Worm (Caenorhabditis elegans): ENCODE results near the gene B0294.1.

Gene B0294.1

DNA sequence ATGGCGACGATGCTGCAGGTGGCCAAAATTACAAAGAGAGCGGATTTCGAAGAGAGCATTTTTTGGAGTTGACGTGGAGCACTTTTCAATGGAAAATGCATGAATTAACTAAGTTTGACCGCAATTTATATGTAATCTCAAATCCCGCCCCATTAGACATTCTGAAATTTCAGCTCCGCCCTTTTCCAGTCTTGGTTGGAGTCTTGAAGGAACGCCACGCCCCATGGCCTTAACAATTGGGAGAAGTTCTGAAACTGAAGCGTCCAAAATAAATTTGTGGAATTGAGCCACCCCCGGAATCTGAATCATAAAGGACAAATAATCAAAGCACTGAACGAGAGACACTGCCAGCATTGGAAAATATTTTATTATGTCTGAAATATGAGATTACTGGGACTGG, at the start of gene B0294.1:
Gene B0294.1 (minus strand): TSS at position 101 of the 400 bp plus-strand sequence.
- TF ChIP-seq gmeb-1 (tag; optimal IDR thresholded peaks at IDR 0.05) = no peak
- TF ChIP-seq dmd-4 (tag; optimal IDR thresholded peaks at IDR 0.05) = no peak
- no peak for TF ChIP-seq ceh-16 (tag; optimal IDR thresholded peaks at IDR 0.05)
- TF ChIP-seq lsy-2 (tag; optimal IDR thresholded peaks at IDR 0.05) = no peak
- no peak for TF ChIP-seq nhr-6 (tag; optimal IDR thresholded peaks at IDR 0.05)
- no peak for TF ChIP-seq egl-27 (tag; optimal IDR thresholded peaks at IDR 0.05)
- no peak for TF ChIP-seq nhr-77 (tag; optimal IDR thresholded peaks at IDR 0.05)
- TF ChIP-seq peb-1 (tag; optimal IDR thresholded peaks at IDR 0.05) = no peak

DNA sequence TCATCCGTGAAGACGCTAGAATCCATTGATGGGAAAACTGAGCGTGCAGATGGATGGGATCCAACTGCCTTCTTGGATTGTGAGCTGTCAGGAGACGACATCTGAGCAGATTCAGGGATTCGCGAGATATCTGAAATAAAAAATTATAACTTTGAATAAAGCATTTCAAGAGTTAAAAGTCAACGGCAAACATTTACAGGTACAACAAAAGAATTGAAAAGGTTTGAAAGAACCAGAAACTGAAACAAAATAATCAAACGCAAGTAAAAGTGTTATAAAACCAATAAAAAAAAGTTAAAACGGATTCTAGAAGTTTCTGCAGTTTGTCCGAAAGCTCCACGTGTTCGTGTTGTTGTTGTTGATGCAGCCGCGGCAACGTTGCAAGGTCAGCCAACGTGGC, 42.7 kb upstream of the B0294.1 start, which contains the start of gene Y59E1A.4:
Gene Y59E1A.4 (minus strand): TSS at position 101 of the 400 bp plus-strand sequence.
- no peak for TF ChIP-seq sem-4 (tag; optimal IDR thresholded peaks at IDR 0.05)
- TF ChIP-seq nhr-21 (tag; optimal IDR thresholded peaks at IDR 0.05) = no peak
- no peak for TF ChIP-seq sma-9 (GFP tag; optimal IDR thresholded peaks at IDR 0.05)
- TF ChIP-seq sma-9 (tag; optimal IDR thresholded peaks at IDR 0.05) = no peak
- TF ChIP-seq ztf-11 (tag; optimal IDR thresholded peaks at IDR 0.05) = no peak
- TF ChIP-seq F13H6.1 (tag; optimal IDR thresholded peaks at IDR 0.05) = no peak
- TF ChIP-seq nhr-6 (tag; optimal IDR thresholded peaks at IDR 0.05) = no peak
- no peak for TF ChIP-seq sma-3 (GFP tag; optimal IDR thresholded peaks at IDR 0.05)
- TF ChIP-seq nhr-77 (tag; optimal IDR thresholded peaks at IDR 0.05) = no peak
- no peak for TF ChIP-seq blmp-1 (tag; optimal IDR thresholded peaks at IDR 0.05; ENCODE audit: insufficient read depth)
- TF ChIP-seq gmeb-1 (tag; optimal IDR thresholded peaks at IDR 0.05) = no peak
- TF ChIP-seq Y55F3AM.14 (GFP tag; optimal IDR thresholded peaks at IDR 0.05) = no peak
- no peak for TF ChIP-seq nhr-23 (tag; optimal IDR thresholded peaks at IDR 0.05)
- no peak for TF ChIP-seq unc-55 (GFP tag; optimal IDR thresholded peaks at IDR 0.05)
- TF ChIP-seq ceh-82 (tag; optimal IDR thresholded peaks at IDR 0.05) = no peak
- TF ChIP-seq skn-1 (tag; optimal IDR thresholded peaks at IDR 0.05) = no peak
- no peak for TF ChIP-seq nhr-12 (tag; optimal IDR thresholded peaks at IDR 0.05)

ce11 chrX:1939248-1939647, 42.1 kb upstream of the B0294.1 start:
- TF ChIP-seq nhr-129 (tag; optimal IDR thresholded peaks at IDR 0.05) (peak; percentile 5), alr-1 (tag; optimal IDR thresholded peaks at IDR 0.05) (no peak), lin-13 (GFP tag; optimal IDR thresholded peaks at IDR 0.05) (no peak), dmd-4 (tag; optimal IDR thresholded peaks at IDR 0.05) (no peak), elt-1 (tag; optimal IDR thresholded peaks at IDR 0.05) (no peak)

- TF ChIP-seq fos-1 (tag; optimal IDR thresholded peaks at IDR 0.05) (no peak), nhr-77 (tag; optimal IDR thresholded peaks at IDR 0.05) (no peak), ceh-16 (tag; optimal IDR thresholded peaks at IDR 0.05) (no peak), nhr-11 (tag; optimal IDR thresholded peaks at IDR 0.05) (no peak), lin-39 (tag; optimal IDR thresholded peaks at IDR 0.05) (no peak), mbf-1 (tag; optimal IDR thresholded peaks at IDR 0.05) (no peak), snpc-4 (tag; optimal IDR thresholded peaks at IDR 0.05) (no peak), lin-13 (GFP tag; optimal IDR thresholded peaks at IDR 0.05) (no peak), Y55F3AM.14 (GFP tag; optimal IDR thresholded peaks at IDR 0.05) (no peak), ceh-82 (tag; optimal IDR thresholded peaks at IDR 0.05) (no peak), sma-3 (GFP tag; optimal IDR thresholded peaks at IDR 0.05) (no peak), nhr-12 (tag; optimal IDR thresholded peaks at IDR 0.05) (no peak)
Observed at ce11 chrX:1935438-1935837, 38.3 kb upstream of the B0294.1 start.

- TF ChIP-seq ztf-4 (tag; optimal IDR thresholded peaks at IDR 0.05) (no peak), ZK546.5 (tag; optimal IDR thresholded peaks at IDR 0.05) (no peak), ztf-1 (GFP tag; conservative IDR thresholded peaks at IDR 0.05) (no peak), ceh-16 (tag; optimal IDR thresholded peaks at IDR 0.05) (no peak), nhr-23 (tag; optimal IDR thresholded peaks at IDR 0.05) (no peak), blmp-1 (tag; optimal IDR thresholded peaks at IDR 0.05; ENCODE audit: insufficient read depth) (no peak), sma-9 (GFP tag; optimal IDR thresholded peaks at IDR 0.05) (no peak), sma-9 (tag; optimal IDR thresholded peaks at IDR 0.05) (no peak), ceh-82 (tag; optimal IDR thresholded peaks at IDR 0.05) (no peak), peb-1 (tag; optimal IDR thresholded peaks at IDR 0.05) (no peak), unc-39 (tag; optimal IDR thresholded peaks at IDR 0.05) (no peak), snpc-4 (tag; optimal IDR thresholded peaks at IDR 0.05) (no peak), lsy-2 (tag; optimal IDR thresholded peaks at IDR 0.05) (no peak), unc-55 (GFP tag; optimal IDR thresholded peaks at IDR 0.05) (no peak), lin-11 (tag; optimal IDR thresholded peaks at IDR 0.05) (no peak), mab-5 (tag; optimal IDR thresholded peaks at IDR 0.05) (no peak), dmd-4 (tag; optimal IDR thresholded peaks at IDR 0.05) (no peak)
Observed at ce11 chrX:1924138-1924537, 27.0 kb upstream of the B0294.1 start, which contains the start of gene ZC53.2. TSS of gene ZC53.2 (minus strand) at chrX:1924238.
